Worm (Caenorhabditis elegans): ENCODE results near the gene rad-54.B.

The rad-54.B gene

ce11 chrIV:16946746-16947145 lies 3.1 kb upstream of the rad-54.B start, which contains the start of the genes Y116A8C.9 and arf-6:
Y116A8C.9 (minus strand) TSS chrIV:16946800.
arf-6 (plus strand) TSS chrIV:16947120.
- TF ChIP-seq C06A6.2 (GFP tag; conservative IDR thresholded peaks at IDR 0.05) (no peak), ceh-58 (GFP tag; IDR thresholded peaks at IDR 0.05) (no peak), F49E8.2 (tag; optimal IDR thresholded peaks at IDR 0.05; ENCODE audit: insufficient read depth) (peak; percentile 76), B0336.3 (GFP tag; IDR thresholded peaks at IDR 0.05) (no peak), atf-7 (tag; optimal IDR thresholded peaks at IDR 0.05) (no peak), ztf-25 (GFP tag; IDR thresholded peaks at IDR 0.05) (no peak), F10E7.11 (tag; optimal IDR thresholded peaks at IDR 0.05) (no peak), hrde-1 (tag; optimal IDR thresholded peaks at IDR 0.05; ENCODE audit: borderline replicate concordance) (no peak), egl-44 (GFP tag; IDR thresholded peaks at IDR 0.05) (no peak), B0019.2 (GFP tag; conservative IDR thresholded peaks at IDR 0.05) (no peak), ets-4 (GFP tag; optimal IDR thresholded peaks at IDR 0.05) (no peak), F57C9.4 (tag; optimal IDR thresholded peaks at IDR 0.05) (no peak), bed-2 (GFP tag; IDR thresholded peaks at IDR 0.05) (no peak), repo-1 (tag; optimal IDR thresholded peaks at IDR 0.05) (no peak), fkh-3 (tag; optimal IDR thresholded peaks at IDR 0.05) (no peak), madf-10 (tag; optimal IDR thresholded peaks at IDR 0.05) (peak; percentile 2), rpc-1 (optimal IDR thresholded peaks at IDR 0.05) (peak; percentile 42), rpc-1 (tag; optimal IDR thresholded peaks at IDR 0.05) (no peak), cebp-1 (GFP tag; IDR thresholded peaks at IDR 0.05) (no peak), cebp-1 (tag; optimal IDR thresholded peaks at IDR 0.05) (peak; percentile 56), F22D6.2 (tag; optimal IDR thresholded peaks at IDR 0.05) (no peak), lin-35 (GFP tag; optimal IDR thresholded peaks at IDR 0.05) (peak in 1 of 3 experiments; percentile 37), F57A8.1 (GFP tag; optimal IDR thresholded peaks at IDR 0.05) (no peak), attf-5 (GFP tag; optimal IDR thresholded peaks at IDR 0.05) (peak; percentile 64), him-1 (tag; optimal IDR thresholded peaks at IDR 0.05) (no peak), lin-26 (GFP tag; IDR thresholded peaks at IDR 0.05) (no peak), tbp1 (GFP tag; optimal IDR thresholded peaks at IDR 0.05) (peak; percentile 55), aptf-2 (GFP tag; conservative IDR thresholded peaks at IDR 0.05) (no peak), hlh-26 (GFP tag; conservative IDR thresholded peaks at IDR 0.05) (no peak), zfh-2 (GFP tag; conservative IDR thresholded peaks at IDR 0.05) (no peak), ZK185.1 (tag; optimal IDR thresholded peaks at IDR 0.05; ENCODE audit: poor library complexity, severe bottlenecking) (no peak), ztf-3 (GFP tag; optimal IDR thresholded peaks at IDR 0.05) (no peak), ekl-4 (GFP tag; IDR thresholded peaks at IDR 0.05) (0 out of 2 replicates have a peak, but pooled peaks have one; percentile 33), ceh-79 (tag; optimal IDR thresholded peaks at IDR 0.05) (no peak), nhr-27 (tag; optimal IDR thresholded peaks at IDR 0.05) (no peak), lsy-27 (tag; optimal IDR thresholded peaks at IDR 0.05; ENCODE audit: borderline replicate concordance, insufficient read depth) (no peak), hmg-1.2 (GFP tag; IDR thresholded peaks at IDR 0.05) (0 out of 2 replicates have a peak, but pooled peaks have one; percentile 18), egrh-3 (GFP tag; IDR thresholded peaks at IDR 0.05) (no peak), die-1 (tag; optimal IDR thresholded peaks at IDR 0.05) (no peak), ccch-3 (GFP tag; optimal IDR thresholded peaks at IDR 0.05) (no peak), nhr-90 (tag; optimal IDR thresholded peaks at IDR 0.05) (no peak), rec-8 (tag; optimal IDR thresholded peaks at IDR 0.05) (peak in 1 of 2 experiments; percentile 1), K12H6.12 (tag; optimal IDR thresholded peaks at IDR 0.05) (peak; percentile 39), F39B2.1 (GFP tag; IDR thresholded peaks at IDR 0.05) (no peak), dox-1 (GFP tag; IDR thresholded peaks at IDR 0.05) (peak; percentile 71), attf-6 (GFP tag; IDR thresholded peaks at IDR 0.05) (peak; percentile 86), ztf-6 (GFP tag; IDR thresholded peaks at IDR 0.05) (no peak), nfyb-1 (GFP tag; IDR thresholded peaks at IDR 0.05) (0 out of 2 replicates have a peak, but pooled peaks have one; percentile 19), ceh-40 (GFP tag; IDR thresholded peaks at IDR 0.05) (no peak)
